Worm (Caenorhabditis elegans): ENCODE measurements around the gene F55B11.4.
A peak's percentile ranks its signal among the peaks of the same experiment; 100 is the strongest.

F55B11.4 gene

ce11 chrIV:14464065-14464567, 33.4 kb upstream of the F55B11.4 start, which contains the start of gene dld-1 (continued):
- TF ChIP-seq egl-44 (GFP tag; IDR thresholded peaks at IDR 0.05): no peak
- TF ChIP-seq Y53G8AR.9 (GFP tag; conservative IDR thresholded peaks at IDR 0.05): peak; percentile 83
- no peak for TF ChIP-seq hmg-20 (GFP tag; IDR thresholded peaks at IDR 0.05)
- no peak for TF ChIP-seq B0261.1 (tag; optimal IDR thresholded peaks at IDR 0.05)
- TF ChIP-seq nhr-90 (tag; optimal IDR thresholded peaks at IDR 0.05): no peak
- peak; percentile 24 for TF ChIP-seq xnd-1 (tag; optimal IDR thresholded peaks at IDR 0.05)
- TF ChIP-seq ceh-40 (GFP tag; IDR thresholded peaks at IDR 0.05): no peak
- peak; percentile 94 for TF ChIP-seq F49E8.2 (tag; optimal IDR thresholded peaks at IDR 0.05; ENCODE audit: insufficient read depth)
- TF ChIP-seq Y79H2A.3 (GFP tag; conservative IDR thresholded peaks at IDR 0.05): no peak
- peak; percentile 5 for TF ChIP-seq atf-7 (tag; optimal IDR thresholded peaks at IDR 0.05)
- TF ChIP-seq ztf-25 (GFP tag; IDR thresholded peaks at IDR 0.05): no peak
- TF ChIP-seq F10E7.11 (tag; optimal IDR thresholded peaks at IDR 0.05): no peak

ce11 chrIV:14461343-14461742, 30.6 kb upstream of the F55B11.4 start:
- peak; percentile 90 for TF ChIP-seq hsf-1 (GFP tag; IDR thresholded peaks at IDR 0.05)

- TF ChIP-seq attf-6 (GFP tag; IDR thresholded peaks at IDR 0.05) (peak; percentile 97), snpc-1.1 (tag; optimal IDR thresholded peaks at IDR 0.05; ENCODE audit: insufficient read depth) (peak; percentile 11), tbp1 (GFP tag; optimal IDR thresholded peaks at IDR 0.05) (peak; percentile 33), dox-1 (GFP tag; IDR thresholded peaks at IDR 0.05) (peak; percentile 44; the same call in 1 of the 2 replicates), madf-6 (GFP tag; IDR thresholded peaks at IDR 0.05) (peak; percentile 53), mcd-1 (GFP tag; IDR thresholded peaks at IDR 0.05) (0 out of 2 replicates have a peak, but pooled peaks have one; percentile 31), D2030.7 (GFP tag; IDR thresholded peaks at IDR 0.05) (peak; percentile 24; the same call in 1 of the 2 replicates), pbrm-1 (GFP tag; IDR thresholded peaks at IDR 0.05) (peak; percentile 92), hsf-1 (GFP tag; IDR thresholded peaks at IDR 0.05) (0 out of 2 replicates have a peak, but pooled peaks have one; percentile 22), hmg-1.2 (GFP tag; IDR thresholded peaks at IDR 0.05) (peak; percentile 44), lin-54 (GFP tag; optimal IDR thresholded peaks at IDR 0.05) (peak; percentile 48), F49E8.2 (tag; optimal IDR thresholded peaks at IDR 0.05; ENCODE audit: insufficient read depth) (peak; percentile 56), snpc-4 (GFP tag; optimal IDR thresholded peaks at IDR 0.05) (peak; percentile 55), snpc-4 (tag; optimal IDR thresholded peaks at IDR 0.05) (peak; percentile 52 to 91 (median 66))
Measured at ce11 chrIV:14460673-14461240, 30.0 kb upstream of the F55B11.4 start.

ce11 chrIV:14456667-14457066, 25.9 kb upstream of the F55B11.4 start, which contains the start of gene nspg-9:
Gene nspg-9, plus strand, starts transcription at chrIV:14456900.
- TF ChIP-seq lir-1 (GFP tag; conservative IDR thresholded peaks at IDR 0.05) (no peak), ztf-28 (GFP tag; IDR thresholded peaks at IDR 0.05) (no peak), athp-1 (tag; optimal IDR thresholded peaks at IDR 0.05) (no peak), nhr-80 (tag; optimal IDR thresholded peaks at IDR 0.05) (peak; percentile 83), let-607 (tag; optimal IDR thresholded peaks at IDR 0.05) (peak in 1 of 2 experiments; percentile 65), aptf-2 (GFP tag; conservative IDR thresholded peaks at IDR 0.05) (no peak), sea-2 (GFP tag; IDR thresholded peaks at IDR 0.05) (no peak), dox-1 (GFP tag; IDR thresholded peaks at IDR 0.05) (peak; percentile 70), ets-4 (GFP tag; optimal IDR thresholded peaks at IDR 0.05) (no peak), repo-1 (tag; optimal IDR thresholded peaks at IDR 0.05) (no peak), snpc-4 (GFP tag; optimal IDR thresholded peaks at IDR 0.05) (no peak), snpc-4 (tag; optimal IDR thresholded peaks at IDR 0.05) (peak in 2 of 4 experiments; percentile 21 to 22), F57A8.1 (GFP tag; optimal IDR thresholded peaks at IDR 0.05) (no peak)

Measured in whole organism, young adult.